Worm (Caenorhabditis elegans) whole organism, L1 larva: ENCODE data around the gene Y22D7AL.4.

Source experiments
- ces-1 ChIP-seq: fragments of 150-350 bp; optimal IDR thresholded peaks from 2 replicates; lab custom pipeline; 2014; ENCODE audit warnings: missing biosample characterization, missing genetic modification reagents, missing genetic modification characterization
- elt-2 ChIP-seq: sonication (generic microtip); optimal IDR thresholded peaks from 2 replicates; lab custom pipeline; 2016; ENCODE audit warnings: missing genetic modification characterization, mild to moderate bottlenecking, inconsistent platforms, missing compliant biosample characterization, missing genetic modification reagents
- fos-1 ChIP-seq: fragments of 150-350 bp; optimal IDR thresholded peaks from 2 replicates; lab custom pipeline; 2014; ENCODE audit warnings: missing biosample characterization, missing genetic modification characterization
- lin-39 ChIP-seq: fragments of 150-350 bp; optimal IDR thresholded peaks from 2 replicates; lab custom pipeline; 2014; ENCODE audit warnings: missing biosample characterization, missing genetic modification reagents, missing genetic modification characterization
- nhr-28 ChIP-seq: fragments of 150-350 bp; optimal IDR thresholded peaks from 2 replicates; lab custom pipeline; 2014; ENCODE audit warnings: missing biosample characterization, missing genetic modification characterization
- unc-130 ChIP-seq: fragments of 150-350 bp; optimal IDR thresholded peaks from 2 replicates; lab custom pipeline; 2017; ENCODE audit warnings: missing biosample characterization, missing genetic modification characterization, inconsistent platforms
- unc-62 ChIP-seq: fragments of 150-350 bp; optimal IDR thresholded peaks from 2 replicates; lab custom pipeline; 2014; ENCODE audit warnings: missing biosample characterization, missing genetic modification reagents, missing genetic modification characterization

ce11 chrIII:1652181-1652580 lies 25.7 kb downstream of the Y22D7AL.4 start, which contains the start of gene Y22D7AL.1:
- TF ChIP-seq fos-1 (tag; lab: Kevin White, UChicago) (no peak), elt-2 (tag; lab: Kevin White, UChicago) (no peak), ces-1 (GFP tag; lab: Kevin White, UChicago) (no peak), lin-39 (no peak), nhr-28 (tag; lab: Kevin White, UChicago) (no peak), unc-130 (tag; lab: Kevin White, UChicago) (no peak), unc-62 (GFP tag; lab: Kevin White, UChicago) (no peak)
